Worm (Caenorhabditis elegans) whole organism, mixed stage, embryonic: Measurements from ENCODE around the gene F26F12.5.

ENCODE experiments used
- ces-1 ChIP-seq: fragments of 150-350 bp; optimal IDR thresholded peaks from 2 replicates; lab custom pipeline; 2014; ENCODE audit warnings: missing biosample characterization, missing genetic modification reagents, missing genetic modification characterization
- elt-1 ChIP-seq: sonication (generic microtip); optimal IDR thresholded peaks from 2 replicates; lab custom pipeline; 2017; ENCODE audit warnings: missing genetic modification characterization, mild to moderate bottlenecking, missing compliant biosample characterization, antibody characterized with exemption, moderate library complexity, borderline replicate concordance; ENCODE audit not compliant: insufficient read depth
- elt-3 ChIP-seq: fragments of 150-350 bp; optimal IDR thresholded peaks from 2 replicates; lab custom pipeline; 2014; ENCODE audit warnings: missing biosample characterization, missing genetic modification characterization
- lin-13 ChIP-seq: fragments of 150-350 bp; optimal IDR thresholded peaks from 2 replicates; lab custom pipeline; 2014; ENCODE audit warnings: missing biosample characterization, missing genetic modification characterization
- mep-1 ChIP-seq: fragments of 150-350 bp; optimal IDR thresholded peaks from 2 replicates; lab custom pipeline; 2017; ENCODE audit warnings: missing biosample characterization, missing genetic modification reagents, missing genetic modification characterization, inconsistent platforms
- nhr-12 ChIP-seq: fragments of 150-350 bp; optimal IDR thresholded peaks from 2 replicates; lab custom pipeline; 2014; ENCODE audit warnings: missing biosample characterization, missing genetic modification characterization
- pha-4 ChIP-seq: fragments of 150-350 bp; optimal IDR thresholded peaks from 2 replicates; lab custom pipeline; 2018; ENCODE audit warnings: missing biosample characterization, missing genetic modification reagents, missing genetic modification characterization
- unc-39 ChIP-seq: fragments of 150-350 bp; optimal IDR thresholded peaks from 2 replicates; lab custom pipeline; 2014; ENCODE audit warnings: missing biosample characterization, missing genetic modification characterization
- ztf-11 ChIP-seq: fragments of 150-350 bp; optimal IDR thresholded peaks from 2 replicates; lab custom pipeline; 2014; ENCODE audit warnings: missing biosample characterization, missing genetic modification characterization

DNA sequence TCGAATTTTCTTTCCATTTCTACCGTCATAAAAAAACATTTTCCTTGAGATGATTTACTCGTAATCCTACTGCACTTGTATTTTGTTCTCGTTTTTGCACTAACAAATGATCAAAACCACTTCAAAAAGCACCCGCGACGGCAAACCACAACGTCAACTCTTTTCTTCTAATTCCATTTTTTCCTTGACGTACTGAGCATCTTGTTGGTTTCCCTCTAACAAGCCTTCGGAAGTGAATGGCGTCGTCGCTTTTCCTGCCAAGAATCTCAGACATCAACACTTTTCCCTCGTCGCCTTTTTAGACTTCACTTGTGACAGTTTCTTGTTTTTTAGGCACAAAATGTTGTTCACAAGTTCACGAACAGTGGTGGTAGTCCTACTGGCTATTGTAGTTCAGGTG lies 47.4 kb upstream of the F26F12.5 start, which contains the start of gene C04E6.13:
- TF ChIP-seq lin-13 (tag; lab: Kevin White, UChicago) (no peak), elt-3 (tag; lab: Kevin White, UChicago) (no peak), elt-1 (tag; lab: Kevin White, UChicago) (no peak), pha-4 (tag; lab: Kevin White, UChicago) (no peak), nhr-12 (tag; lab: Kevin White, UChicago) (no peak), ztf-11 (tag; lab: Kevin White, UChicago) (no peak), unc-39 (no peak), mep-1 (tag; lab: Kevin White, UChicago) (no peak), ces-1 (GFP tag; lab: Kevin White, UChicago) (no peak)
